Worm (Caenorhabditis elegans): ENCODE data around the gene Y67D8B.3.

ce11 chrIV:3199041-3199440 lies 3.0 kb downstream of the Y67D8B.3 start:
- TF ChIP-seq him-1 (tag; optimal IDR thresholded peaks at IDR 0.05) (no peak), dao-5 (tag; optimal IDR thresholded peaks at IDR 0.05) (no peak), W03F9.2 (tag; optimal IDR thresholded peaks at IDR 0.05) (no peak)
